Fruit fly (Drosophila melanogaster): ENCODE results near the gene CG32269.
A peak's percentile ranks its signal among the peaks of the same experiment; 100 is the strongest.

CG32269 gene

dm6 chr3L:3239033-3239752 lies 30.4 kb upstream of the CG32269 start, which contains the start of gene CG17746 (continued):
- TF ChIP-seq sima (GFP tag; optimal IDR thresholded peaks at IDR 0.05) (no peak), bab2 (GFP tag; optimal IDR thresholded peaks at IDR 0.05) (peak; percentile 58), CG17361 (GFP tag; IDR thresholded peaks at IDR 0.05) (no peak; the same call in 2 of the 3 replicates), jing (GFP tag; optimal IDR thresholded peaks at IDR 0.05) (no peak), D (optimal IDR thresholded peaks at IDR 0.05) (no peak), D (GFP tag; optimal IDR thresholded peaks at IDR 0.05) (no peak), CG6791 (GFP tag; IDR thresholded peaks at IDR 0.05; ENCODE audit: partially characterized antibody) (peak; percentile 67), stc (GFP tag; IDR thresholded peaks at IDR 0.05) (no peak), CG7928 (GFP tag; optimal IDR thresholded peaks at IDR 0.05) (peak; percentile 41), C15 (GFP tag; IDR thresholded peaks at IDR 0.05) (no peak), trh (GFP tag; optimal IDR thresholded peaks at IDR 0.05) (no peak), kah (GFP tag; optimal IDR thresholded peaks at IDR 0.05) (no peak), Scr (GFP tag; IDR thresholded peaks at IDR 0.05; ENCODE audit: partially characterized antibody) (peak; percentile 50), CG15696 (tag; optimal IDR thresholded peaks at IDR 0.05) (no peak), phol (tag; optimal IDR thresholded peaks at IDR 0.05) (peak; percentile 55), sr (GFP tag; IDR thresholded peaks at IDR 0.05) (no peak), NC2β (GFP tag; optimal IDR thresholded peaks at IDR 0.05) (peak; percentile 28), CG12236 (GFP tag; optimal IDR thresholded peaks at IDR 0.05) (no peak), psq (GFP tag; optimal IDR thresholded peaks at IDR 0.05) (peak; percentile 9), zen (tag; optimal IDR thresholded peaks at IDR 0.05) (peak; percentile 21), bbx (GFP tag; IDR thresholded peaks at IDR 0.05; ENCODE audit: partially characterized antibody) (peak; percentile 54), CG14441 (GFP tag; IDR thresholded peaks at IDR 0.05) (no peak), slbo (GFP tag; IDR thresholded peaks at IDR 0.05) (peak; percentile 76), CG11085 (GFP tag; IDR thresholded peaks at IDR 0.05) (no peak), Xrp1 (GFP tag; IDR thresholded peaks at IDR 0.05) (peak; percentile 31; the same call in 1 of the 2 replicates), Deaf1 (tag; optimal IDR thresholded peaks at IDR 0.05) (no peak), CTCF (GFP tag; optimal IDR thresholded peaks at IDR 0.05) (peak; percentile 83), CG4854 (GFP tag; optimal IDR thresholded peaks at IDR 0.05) (peak; percentile 42), CG11696 (GFP tag; IDR thresholded peaks at IDR 0.05) (no peak), CG12219 (GFP tag; optimal IDR thresholded peaks at IDR 0.05) (no peak), CG2678 (tag; optimal IDR thresholded peaks at IDR 0.05) (no peak), her (GFP tag; optimal IDR thresholded peaks at IDR 0.05) (peak; percentile 53), insv (GFP tag; optimal IDR thresholded peaks at IDR 0.05) (no peak), Lhr (GFP tag; optimal IDR thresholded peaks at IDR 0.05) (peak; percentile 92), Ada2b (GFP tag; IDR thresholded peaks at IDR 0.05) (no peak), caup (GFP tag; optimal IDR thresholded peaks at IDR 0.05; ENCODE audit: severe bottlenecking) (peak; percentile 18), CG32532 (GFP tag; IDR thresholded peaks at IDR 0.05) (no peak), tin (GFP tag; optimal IDR thresholded peaks at IDR 0.05) (peak; percentile 45), CG30431 (GFP tag; optimal IDR thresholded peaks at IDR 0.05) (no peak), HmgZ (tag; optimal IDR thresholded peaks at IDR 0.05) (peak; percentile 81), CG11504 (tag; optimal IDR thresholded peaks at IDR 0.05) (no peak), CG9437 (GFP tag; optimal IDR thresholded peaks at IDR 0.05) (no peak), ftz-f1 (GFP tag; optimal IDR thresholded peaks at IDR 0.05) (peak; percentile 72), CG18764 (GFP tag; optimal IDR thresholded peaks at IDR 0.05) (no peak), Dp (GFP tag; optimal IDR thresholded peaks at IDR 0.05) (peak; percentile 99), vfl (GFP tag; optimal IDR thresholded peaks at IDR 0.05) (peak; percentile 59), cg (GFP tag; optimal IDR thresholded peaks at IDR 0.05) (no peak), corto (GFP tag; optimal IDR thresholded peaks at IDR 0.05) (no peak), pnt (GFP tag; optimal IDR thresholded peaks at IDR 0.05) (peak; percentile 2), croc (GFP tag; conservative IDR thresholded peaks at IDR 0.05) (no peak), Aef1 (GFP tag; IDR thresholded peaks at IDR 0.05) (no peak)
